Worm (Caenorhabditis elegans) whole organism, midembryonic: ENCODE measurements around the gene K09A11.1.

Experiments
- T22C8.4 ChIP-seq: fragments of 200-800 bp; sonication (Bioruptor generic); IDR thresholded peaks from 2 replicates; pipeline ENCODE4 v1.3.6; 2022; ENCODE audit warnings: missing genetic modification characterization, missing compliant biosample characterization
- flt-1 ChIP-seq: fragments of 200-800 bp; sonication (Bioruptor generic); IDR thresholded peaks from 2 replicates; pipeline ENCODE4 v1.3.6; 2022; ENCODE audit warnings: missing genetic modification characterization, missing compliant biosample characterization
- ref-1 ChIP-seq: fragments of 200-800 bp; sonication (Bioruptor generic); conservative IDR thresholded peaks from 2 replicates; pipeline ENCODE4 v1.3.6; 2022; ENCODE audit warnings: missing genetic modification reagents, missing genetic modification characterization, missing compliant biosample characterization
- ztf-29 ChIP-seq: fragments of 200-800 bp; sonication (Bioruptor generic); IDR thresholded peaks from 2 replicates; pipeline ENCODE4 v1.3.6; 2022; ENCODE audit warnings: missing genetic modification reagents, missing genetic modification characterization, missing compliant biosample characterization

DNA sequence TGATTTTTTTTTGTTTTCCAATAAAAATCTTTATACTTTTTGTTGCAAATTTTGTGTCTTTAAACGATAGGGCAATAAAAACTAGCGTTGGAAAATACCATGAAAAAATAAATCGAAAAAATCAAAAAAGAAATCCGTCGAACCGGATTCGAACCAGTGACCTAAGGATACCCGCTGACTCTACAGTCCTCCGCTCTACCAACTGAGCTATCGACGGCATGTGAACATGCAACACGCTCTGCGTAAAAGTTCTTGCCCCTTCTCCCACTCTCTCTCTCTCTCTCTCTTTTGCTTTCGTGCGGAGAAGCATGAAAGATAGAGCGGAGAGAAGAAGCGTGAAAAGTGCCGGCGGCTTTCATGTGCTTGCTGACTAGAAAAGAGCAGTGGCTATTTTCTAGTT lies 2.3 kb downstream of the K09A11.1 start:
- TF ChIP-seq ref-1 (GFP tag; lab: Robert Waterston, UW) (peak; percentile 77), T22C8.4 (GFP tag; lab: Robert Waterston, UW) (peak; percentile 89), flt-1 (GFP tag; lab: Robert Waterston, UW) (peak; percentile 92), ztf-29 (GFP tag; lab: Robert Waterston, UW) (peak; percentile 88)
